Fruit fly (Drosophila melanogaster) whole organism, adult: Measurements from ENCODE around the gene CG16727.

Experiments
- CG1620 ChIP-seq: fragments of 200-800 bp; sonication (Bioruptor generic); optimal IDR thresholded peaks from 2 replicates; lab custom pipeline; 2016; ENCODE audit warnings: missing biosample characterization, missing genetic modification characterization
- CG33017 ChIP-seq: fragments of 200-800 bp; sonication (Bioruptor generic); optimal IDR thresholded peaks from 2 replicates; lab custom pipeline; 2018; ENCODE audit warnings: missing biosample characterization, mild to moderate bottlenecking, missing genetic modification characterization, moderate library complexity
- CG5204 ChIP-seq: fragments of 200-800 bp; sonication (Bioruptor generic); optimal IDR thresholded peaks from 2 replicates; lab custom pipeline; 2016; ENCODE audit warnings: missing biosample characterization, missing genetic modification characterization
- CG7101 ChIP-seq: fragments of 200-800 bp; sonication (Bioruptor generic); optimal IDR thresholded peaks from 2 replicates; lab custom pipeline; 2018; ENCODE audit warnings: missing biosample characterization, mild to moderate bottlenecking, missing genetic modification characterization, moderate library complexity
- Crg-1 ChIP-seq: fragments of 200-800 bp; sonication (Bioruptor generic); optimal IDR thresholded peaks from 2 replicates; lab custom pipeline; 2016; ENCODE audit warnings: missing biosample characterization, missing genetic modification characterization
- Mnt ChIP-seq: fragments of 200-800 bp; sonication (Bioruptor generic); optimal IDR thresholded peaks from 2 replicates; lab custom pipeline; 2016; ENCODE audit warnings: missing biosample characterization, mild to moderate bottlenecking, missing genetic modification characterization
- cnc ChIP-seq, 2 experiments: fragments of >200 bp; optimal IDR thresholded peaks; 2 replicates each; lab custom pipeline; 2017
- pad ChIP-seq: fragments of 200-800 bp; sonication (Bioruptor generic); optimal IDR thresholded peaks from 3 replicates; lab custom pipeline; 2017; ENCODE audit warnings: missing biosample characterization, missing genetic modification characterization, mild to moderate bottlenecking, moderate library complexity, missing genetic modification reagents
- tj ChIP-seq: fragments of 200-800 bp; sonication (Bioruptor generic); optimal IDR thresholded peaks from 3 replicates; lab custom pipeline; 2017; ENCODE audit warnings: missing biosample characterization, mild to moderate bottlenecking, missing genetic modification characterization, moderate library complexity
- toe ChIP-seq: fragments of 200-800 bp; sonication (Bioruptor generic); optimal IDR thresholded peaks from 2 replicates; lab custom pipeline; 2016; ENCODE audit warnings: missing biosample characterization, missing genetic modification characterization

DNA sequence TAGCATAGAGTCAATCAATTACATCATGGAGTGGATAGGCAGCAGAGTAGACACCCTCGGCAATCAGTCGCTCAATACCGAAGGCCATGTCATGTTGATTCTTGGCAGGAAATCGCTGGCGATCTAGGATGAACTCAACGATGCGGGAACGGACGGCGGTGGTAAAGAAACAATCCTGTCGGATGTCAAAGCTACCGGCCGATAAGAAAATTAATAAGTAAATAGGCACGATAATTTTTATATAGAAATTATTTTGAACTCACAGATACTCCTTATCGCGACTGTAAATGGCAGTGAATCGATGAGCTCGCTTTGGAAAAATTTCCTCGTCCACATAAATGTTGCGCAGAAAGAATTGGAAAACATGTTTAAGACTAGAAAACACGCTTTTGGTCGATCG is 24.8 kb downstream of the CG16727 start:
- TF ChIP-seq CG33017 (tag; lab: Kevin White, UChicago) (no peak), Mnt (no peak), CG7101 (tag; lab: Kevin White, UChicago) (no peak), pad (GFP tag; lab: Kevin White, UChicago) (no peak), CG5204 (no peak), cnc (optimal IDR thresholded peaks at IDR 0.05; lab: Kevin White, UChicago) (no peak), toe (no peak), Crg-1 (GFP tag; lab: Kevin White, UChicago) (no peak), tj (no peak), CG1620 (GFP tag; lab: Kevin White, UChicago) (no peak)
